Worm (Caenorhabditis elegans) whole organism, late embryonic: Measurements from ENCODE around the gene cysl-4.

Experiments
- odd-2 ChIP-seq: sonication (generic microtip); optimal IDR thresholded peaks from 2 replicates; lab custom pipeline; 2017; ENCODE audit warnings: antibody characterized with exemption, mild to moderate bottlenecking, missing genetic modification characterization, missing compliant biosample characterization
- pha-2 ChIP-seq: sonication (generic microtip); optimal IDR thresholded peaks from 2 replicates; lab custom pipeline; 2017; ENCODE audit warnings: mild to moderate bottlenecking, missing genetic modification characterization, missing compliant biosample characterization
- syd-9 ChIP-seq: sonication (generic microtip); optimal IDR thresholded peaks from 2 replicates; lab custom pipeline; 2016; ENCODE audit warnings: mild to moderate bottlenecking, missing genetic modification characterization, moderate library complexity, missing compliant biosample characterization

DNA sequence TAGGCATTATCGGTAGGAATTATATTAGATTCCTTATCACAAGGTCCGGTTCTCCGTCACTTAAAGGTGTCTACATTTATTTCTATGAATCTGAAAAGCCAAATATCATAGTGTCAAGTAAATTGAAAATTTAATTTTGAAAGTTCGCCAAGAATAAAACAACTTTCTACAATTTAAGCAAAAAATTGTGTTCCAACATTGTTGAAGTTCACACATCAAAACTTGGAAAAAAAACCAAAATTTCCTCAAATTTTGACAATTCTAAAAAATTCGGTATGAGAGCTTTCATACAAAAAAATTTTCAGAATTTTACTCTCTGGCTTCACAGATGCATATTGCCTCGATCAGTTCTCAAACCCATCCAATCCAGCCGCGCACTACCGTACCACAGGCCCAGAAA is 7.0 kb downstream of the cysl-4 start, which contains the start of gene F59A7.7:
- TF ChIP-seq syd-9 (tag; lab: Kevin White, UChicago) (no peak), pha-2 (tag; lab: Kevin White, UChicago) (no peak), odd-2 (no peak)
